Worm (Caenorhabditis elegans) whole organism, L4/young adult: ENCODE measurements around the gene R04E5.7.

ENCODE experiments used
- W03F9.2 ChIP-seq: fragments of 150-350 bp; optimal IDR thresholded peaks from 2 replicates; lab custom pipeline; 2014; ENCODE audit warnings: missing biosample characterization, missing genetic modification characterization
- dao-5 ChIP-seq: sonication (generic microtip); optimal IDR thresholded peaks from 2 replicates; lab custom pipeline; 2016; ENCODE audit warnings: missing genotype, missing genetic modification characterization, moderate library complexity, missing compliant biosample characterization
- him-1 ChIP-seq: sonication (generic microtip); optimal IDR thresholded peaks from 2 replicates; lab custom pipeline; 2016; ENCODE audit warnings: missing genotype, missing genetic modification reagents, missing genetic modification characterization, missing compliant biosample characterization

The R04E5.7 gene

DNA sequence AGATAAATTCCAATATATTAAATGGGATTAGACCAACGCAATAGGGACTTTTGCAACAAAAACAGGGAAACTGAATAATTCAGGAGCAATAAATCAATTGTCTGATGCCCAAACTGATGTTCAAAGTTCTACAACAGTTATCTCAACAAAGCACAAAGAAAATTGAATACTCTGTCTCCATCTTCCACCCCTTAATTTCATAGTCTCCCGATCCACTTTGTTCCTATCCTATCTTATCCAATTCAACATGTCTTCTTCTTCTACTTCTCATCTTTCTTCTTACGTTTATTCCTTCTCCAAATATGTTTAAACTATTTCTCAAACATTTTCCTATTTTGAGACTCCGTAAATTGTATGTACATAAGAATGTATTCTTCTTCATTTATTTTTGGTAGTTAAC is 26.7 kb downstream of the R04E5.7 start:
- TF ChIP-seq W03F9.2 (tag; lab: Kevin White, UChicago) (no peak), him-1 (tag; lab: Kevin White, UChicago) (no peak), dao-5 (no peak)

DNA sequence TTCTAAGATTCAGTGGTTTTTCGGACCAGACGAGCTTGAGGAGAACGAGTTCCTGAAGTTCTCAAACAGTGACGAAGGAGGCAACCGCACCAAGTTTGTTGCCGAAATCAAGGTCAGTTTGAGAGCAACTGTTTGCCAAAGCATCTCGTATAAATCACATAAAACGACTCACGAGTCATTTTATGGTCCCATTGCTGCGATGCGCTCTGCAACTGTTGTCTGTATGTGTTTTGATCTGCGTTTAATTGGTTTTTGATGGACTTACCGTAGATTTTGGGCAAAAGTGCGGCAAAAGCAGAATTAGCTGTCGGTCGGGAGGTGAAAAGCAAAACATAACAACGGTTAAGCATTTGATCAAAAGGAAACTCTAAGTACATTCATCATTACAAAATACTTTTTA is 33.0 kb downstream of the R04E5.7 start:
- no peak for TF ChIP-seq W03F9.2 (tag; lab: Kevin White, UChicago)
- no peak for TF ChIP-seq dao-5

DNA sequence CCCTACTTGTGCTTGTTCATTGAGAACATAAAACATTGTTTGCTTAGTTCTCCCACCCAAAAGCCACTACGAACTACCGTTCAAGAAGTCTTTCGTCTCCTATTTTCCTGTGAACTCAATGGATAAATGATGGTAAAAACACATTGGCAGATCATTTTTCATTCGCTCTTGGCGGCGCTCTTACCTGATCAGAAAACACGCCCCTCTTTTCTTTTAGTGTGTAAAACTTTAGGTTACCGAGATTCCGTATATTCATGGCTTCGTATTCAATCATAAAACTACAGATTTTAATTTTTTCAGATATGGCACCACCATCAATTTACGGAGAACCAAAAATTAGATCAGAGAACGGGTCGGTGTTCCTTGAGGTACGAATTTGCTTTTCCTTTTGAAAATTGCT is 33.5 kb downstream of the R04E5.7 start, which contains the start of gene zig-12:
Gene zig-12 (plus strand): TSS at position 301 of the 400 bp plus-strand sequence.
- TF ChIP-seq him-1 (tag; lab: Kevin White, UChicago) (no peak), dao-5 (no peak), W03F9.2 (tag; lab: Kevin White, UChicago) (no peak)

DNA sequence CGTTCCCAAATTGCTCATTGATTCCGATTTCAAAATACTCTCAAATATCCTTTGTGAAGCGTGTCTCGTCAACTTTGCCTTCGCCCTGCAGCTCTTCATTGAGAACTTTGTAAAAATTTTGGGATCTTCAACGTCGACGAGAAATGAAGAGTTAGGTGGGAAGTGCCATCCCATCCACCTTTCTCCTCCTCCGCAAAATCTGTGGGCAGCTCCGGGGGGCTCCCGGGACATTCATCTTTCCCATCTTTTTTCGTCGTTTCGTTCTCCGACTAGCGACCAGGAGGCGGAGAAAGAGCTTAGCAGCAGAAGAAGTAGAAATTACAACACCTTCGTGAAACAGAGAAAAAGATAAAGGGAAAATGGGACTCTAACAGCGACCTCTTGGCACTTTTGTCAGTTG is 34.1 kb downstream of the R04E5.7 start:
- TF ChIP-seq W03F9.2 (tag; lab: Kevin White, UChicago) = no peak
- no peak for TF ChIP-seq him-1 (tag; lab: Kevin White, UChicago)

DNA sequence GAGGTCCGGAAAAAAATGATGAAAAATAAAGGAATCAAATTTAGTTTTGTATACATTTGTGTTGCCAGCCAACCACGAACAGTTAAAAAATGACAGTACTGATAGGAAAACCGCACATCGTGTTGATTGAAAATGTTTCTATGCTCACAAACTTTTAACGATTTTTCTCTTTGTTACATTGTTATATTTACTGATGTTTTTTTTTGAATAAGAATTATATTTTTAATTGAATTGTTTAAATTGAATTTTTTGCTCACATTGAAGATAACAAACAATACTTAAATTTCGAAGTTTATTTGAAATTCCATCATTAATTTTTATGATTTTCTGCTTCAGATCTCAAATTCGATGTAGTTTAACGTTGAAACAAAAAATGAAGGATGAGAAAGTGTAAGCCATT is 35.6 kb downstream of the R04E5.7 start, which contains the start of gene M02D8.5:
Gene M02D8.5 (minus strand): TSS at position 101 of the 400 bp plus-strand sequence.
- no peak for TF ChIP-seq him-1 (tag; lab: Kevin White, UChicago)
- no peak for TF ChIP-seq dao-5
- no peak for TF ChIP-seq W03F9.2 (tag; lab: Kevin White, UChicago)

DNA sequence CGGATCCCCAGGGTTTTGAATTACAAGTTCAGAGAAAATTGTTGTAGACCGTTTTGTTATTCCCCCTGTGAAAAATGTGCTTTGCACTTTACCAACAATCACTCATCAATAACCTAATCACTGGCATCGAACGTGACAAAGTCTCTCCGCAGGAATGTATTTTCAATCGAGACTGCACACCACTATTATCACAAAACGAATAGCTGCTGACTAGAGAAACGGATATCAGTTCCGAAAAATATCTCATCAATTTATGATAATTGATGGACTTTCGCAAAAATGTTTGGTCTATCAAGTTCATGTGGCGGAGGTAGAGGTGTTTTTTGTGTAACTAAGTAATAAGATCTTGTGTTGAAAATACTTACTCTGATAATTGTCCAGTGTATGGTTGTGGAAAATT is 36.0 kb downstream of the R04E5.7 start:
- TF ChIP-seq W03F9.2 (tag; lab: Kevin White, UChicago) (no peak), dao-5 (no peak), him-1 (tag; lab: Kevin White, UChicago) (no peak)

DNA sequence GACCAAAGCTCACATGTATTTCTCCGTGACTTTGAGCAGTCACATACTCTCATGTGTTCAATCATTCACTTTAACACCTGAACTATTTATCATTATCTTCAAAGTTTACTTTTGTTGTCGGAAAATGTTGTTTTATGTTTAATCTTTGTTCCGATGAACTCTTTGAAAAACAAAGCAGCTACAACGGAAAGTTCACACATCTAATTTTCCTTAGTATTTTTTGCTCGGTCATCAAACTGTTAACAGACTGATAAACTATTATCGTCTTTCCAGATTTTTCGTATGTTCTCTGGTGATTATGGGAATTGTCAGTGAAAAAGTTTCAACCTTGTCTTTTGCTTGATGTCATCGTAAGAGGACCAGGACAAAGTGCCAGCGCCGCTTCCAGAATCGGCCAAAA is 41.1 kb downstream of the R04E5.7 start:
- TF ChIP-seq W03F9.2 (tag; lab: Kevin White, UChicago) = no peak

DNA sequence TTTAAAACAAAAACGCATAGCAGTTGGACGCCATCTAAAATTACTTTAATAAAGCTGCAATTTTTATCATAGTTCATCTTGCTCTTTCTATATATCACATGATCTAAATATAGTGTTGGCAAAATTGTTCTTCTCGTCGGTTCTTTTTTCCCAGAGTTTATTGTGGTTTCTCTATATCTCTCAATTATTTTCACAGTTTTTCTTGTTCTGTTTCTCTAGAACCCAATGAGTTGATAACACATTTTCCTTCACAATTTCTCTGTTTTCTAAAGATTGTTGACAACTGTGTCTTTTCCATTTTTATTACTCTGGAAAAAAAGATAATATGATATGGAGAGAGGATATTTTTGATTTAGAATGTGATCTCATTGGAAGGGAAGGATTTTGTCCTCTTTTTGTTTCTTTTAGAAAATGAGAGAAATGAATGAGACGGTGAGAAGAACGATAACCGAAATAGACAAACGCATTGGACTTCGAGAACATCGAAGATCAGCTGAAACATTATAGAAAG is 42.7 kb downstream of the R04E5.7 start:
- TF ChIP-seq dao-5 = no peak
- no peak for TF ChIP-seq him-1 (tag; lab: Kevin White, UChicago)
- TF ChIP-seq W03F9.2 (tag; lab: Kevin White, UChicago) = no peak

DNA sequence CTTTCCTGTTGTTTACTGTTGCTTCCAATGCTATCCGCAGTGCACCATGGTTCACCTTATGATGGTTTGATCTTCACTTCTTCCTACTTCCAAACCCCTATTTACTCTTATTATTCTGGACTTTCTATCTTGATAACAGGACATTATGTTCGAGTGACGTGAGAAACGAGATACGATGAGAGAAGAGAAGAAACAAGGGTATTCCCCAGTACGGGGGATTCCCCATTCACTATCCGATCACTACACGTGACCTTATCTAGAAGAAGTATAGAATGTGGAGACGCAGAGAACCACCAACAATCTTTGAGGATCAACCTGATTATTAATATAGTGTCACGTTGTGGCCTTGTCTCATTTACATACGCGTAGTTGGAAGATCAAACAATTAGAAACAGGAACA is 44.5 kb downstream of the R04E5.7 start:
- no peak for TF ChIP-seq W03F9.2 (tag; lab: Kevin White, UChicago)
- TF ChIP-seq dao-5 = no peak
- TF ChIP-seq him-1 (tag; lab: Kevin White, UChicago) = no peak

DNA sequence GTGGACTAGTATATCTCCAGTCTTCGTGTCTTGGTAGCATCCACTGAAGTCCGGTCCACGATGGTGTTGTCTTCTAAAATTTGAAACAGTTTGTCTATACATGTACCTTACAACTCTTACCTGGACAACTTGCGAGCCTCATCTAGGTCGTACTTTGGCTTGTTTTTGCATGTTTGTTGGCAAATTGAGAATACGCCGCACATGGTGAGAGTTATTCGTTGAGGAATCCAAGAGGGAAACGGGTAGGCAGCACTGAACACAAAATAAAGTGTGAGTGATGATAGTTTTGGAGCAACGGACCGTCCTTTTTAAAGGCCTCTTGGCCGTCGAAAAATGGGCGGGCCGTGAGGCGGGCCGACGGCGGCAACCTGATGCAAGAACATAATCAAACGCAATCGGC is 46.4 kb downstream of the R04E5.7 start, which contains the start of gene asns-2:
Gene asns-2 (minus strand): TSS at position 282 of the 400 bp plus-strand sequence.
- TF ChIP-seq him-1 (tag; lab: Kevin White, UChicago) (no peak), W03F9.2 (tag; lab: Kevin White, UChicago) (no peak), dao-5 (no peak)

DNA sequence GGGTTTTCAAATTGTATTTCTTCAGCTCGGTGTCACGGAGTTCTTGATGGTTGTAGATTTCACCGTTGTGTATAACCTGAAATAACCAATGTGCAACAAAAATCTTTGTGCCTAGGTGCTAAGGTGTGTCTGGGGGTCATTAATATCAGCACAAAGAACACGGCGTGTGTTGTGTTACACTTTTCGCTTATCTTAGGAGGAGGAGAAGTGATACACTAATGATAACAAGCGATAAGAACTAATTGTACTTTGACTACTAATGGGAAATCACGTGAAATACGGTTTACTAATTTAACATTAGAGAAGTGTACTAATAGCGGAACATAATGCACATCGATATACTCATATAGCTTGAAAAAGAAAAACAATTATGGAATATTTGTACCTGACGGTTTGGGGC is 46.9 kb downstream of the R04E5.7 start:
- TF ChIP-seq him-1 (tag; lab: Kevin White, UChicago) (no peak), W03F9.2 (tag; lab: Kevin White, UChicago) (no peak), dao-5 (no peak)
